Fruit fly (Drosophila melanogaster): ENCODE measurements around the gene CtsK1.

Gene CtsK1

dm6 chr3L:13993742-13994719 lies at the start of gene CtsK1:
Gene CtsK1 (plus strand): TSS chr3L:13994231.
- TF ChIP-seq pan (optimal IDR thresholded peaks at IDR 0.05) (no peak), jim (GFP tag; optimal IDR thresholded peaks at IDR 0.05) (no peak), Vsx2 (GFP tag; optimal IDR thresholded peaks at IDR 0.05; ENCODE audit: partially characterized antibody) (no peak), Sp1 (GFP tag; optimal IDR thresholded peaks at IDR 0.05) (peak; percentile 53), woc (GFP tag; optimal IDR thresholded peaks at IDR 0.05) (peak; percentile 27), h (GFP tag; optimal IDR thresholded peaks at IDR 0.05) (peak; percentile 64), CG32264 (GFP tag; optimal IDR thresholded peaks at IDR 0.05) (peak; percentile 14), foxo (GFP tag; optimal IDR thresholded peaks at IDR 0.05) (peak in 1 of 2 experiments; percentile 73), HLH106 (tag; optimal IDR thresholded peaks at IDR 0.05) (peak; percentile 68), dl (GFP tag; optimal IDR thresholded peaks at IDR 0.05; ENCODE audit: insufficient read depth in 1 of 2, partially characterized antibody in 2 of 2) (no peak), sage (GFP tag; optimal IDR thresholded peaks at IDR 0.05) (no peak), CrebA (GFP tag; optimal IDR thresholded peaks at IDR 0.05; ENCODE audit: borderline replicate concordance) (no peak), br (GFP tag; optimal IDR thresholded peaks at IDR 0.05) (peak; percentile 14), GATAd (GFP tag; optimal IDR thresholded peaks at IDR 0.05) (no peak), OdsH (GFP tag; optimal IDR thresholded peaks at IDR 0.05) (peak; percentile 70), dmrt93B (GFP tag; optimal IDR thresholded peaks at IDR 0.05) (no peak), rgr (GFP tag; optimal IDR thresholded peaks at IDR 0.05) (peak; percentile 66), Rel (GFP tag; optimal IDR thresholded peaks at IDR 0.05) (no peak), Rel (tag; optimal IDR thresholded peaks at IDR 0.05) (no peak), usp (GFP tag; optimal IDR thresholded peaks at IDR 0.05) (no peak), psq (GFP tag; optimal IDR thresholded peaks at IDR 0.05) (peak; percentile 61), ey (GFP tag; optimal IDR thresholded peaks at IDR 0.05) (peak; percentile 68), fru (GFP tag; optimal IDR thresholded peaks at IDR 0.05) (peak; percentile 68), Hnf4 (GFP tag; optimal IDR thresholded peaks at IDR 0.05) (peak; percentile 32)

DNA sequence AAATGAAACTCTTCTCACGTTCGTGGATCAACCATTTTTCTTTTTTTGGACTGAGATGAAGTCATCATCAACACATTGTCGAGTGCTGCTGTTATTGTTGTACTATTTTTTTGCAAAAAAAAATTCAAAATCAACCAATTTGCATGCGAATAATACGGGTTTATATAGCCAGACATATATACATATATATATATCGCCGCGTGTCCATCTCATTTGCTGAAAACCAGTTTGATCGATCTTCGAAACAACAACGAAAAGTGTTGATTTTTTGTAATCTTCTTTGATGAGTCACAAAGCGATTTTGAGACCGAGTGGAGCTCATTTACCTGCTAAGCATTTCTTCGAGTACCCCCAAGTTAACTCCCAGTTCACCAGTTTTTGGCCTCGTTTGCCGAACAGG lies 48.0 kb upstream of the CtsK1 start:
- TF ChIP-seq pan (optimal IDR thresholded peaks at IDR 0.05): no peak
- TF ChIP-seq CG32264 (GFP tag; optimal IDR thresholded peaks at IDR 0.05): no peak
- TF ChIP-seq sage (GFP tag; optimal IDR thresholded peaks at IDR 0.05): peak; percentile 51
- TF ChIP-seq brk (GFP tag; optimal IDR thresholded peaks at IDR 0.05): peak; percentile 50
- TF ChIP-seq GATAd (GFP tag; optimal IDR thresholded peaks at IDR 0.05): no peak
- TF ChIP-seq h (GFP tag; optimal IDR thresholded peaks at IDR 0.05): peak; percentile 2
- peak; percentile 40 for TF ChIP-seq CrebA (GFP tag; optimal IDR thresholded peaks at IDR 0.05; ENCODE audit: borderline replicate concordance)

DNA sequence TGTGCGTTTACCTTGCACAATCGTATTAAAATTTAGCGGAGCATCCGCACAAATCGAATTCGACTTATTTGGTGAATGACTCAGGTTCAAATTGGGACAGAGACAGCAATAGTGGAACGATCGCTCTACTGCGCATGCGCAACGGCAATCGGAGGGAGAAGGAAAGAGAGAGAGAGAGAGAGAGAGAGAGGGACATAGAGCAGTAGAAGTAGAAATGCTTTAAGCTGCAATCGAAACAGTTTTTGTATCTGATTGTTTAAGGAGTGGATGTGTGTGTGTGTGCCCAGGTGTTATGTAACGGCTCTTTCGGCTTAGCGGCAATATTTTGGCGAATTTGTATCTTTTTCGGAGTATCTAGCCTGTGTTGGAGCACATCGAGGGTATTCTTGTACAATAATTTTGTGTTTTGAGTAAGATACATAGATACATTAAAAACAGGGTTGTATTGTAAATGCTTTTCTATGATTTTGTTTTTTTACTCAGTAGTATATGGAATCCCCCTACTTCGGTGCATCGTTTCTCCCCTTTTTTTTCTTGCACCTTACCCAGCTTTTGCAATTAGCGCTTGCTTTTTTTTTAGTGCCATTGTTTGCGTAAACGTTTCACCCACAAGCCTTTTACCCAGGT lies 44.5 kb upstream of the CtsK1 start:
- TF ChIP-seq foxo (GFP tag; optimal IDR thresholded peaks at IDR 0.05): peak in 1 of 2 experiments; percentile 21
- TF ChIP-seq Myc (optimal IDR thresholded peaks at IDR 0.05): no peak
- TF ChIP-seq lola (GFP tag; optimal IDR thresholded peaks at IDR 0.05): no peak
- peak; percentile 10 for TF ChIP-seq rgr (GFP tag; optimal IDR thresholded peaks at IDR 0.05)
- TF ChIP-seq ey (GFP tag; optimal IDR thresholded peaks at IDR 0.05): peak; percentile 22
- peak; percentile 16 for TF ChIP-seq h (GFP tag; optimal IDR thresholded peaks at IDR 0.05)
- no peak for TF ChIP-seq HLH106 (tag; optimal IDR thresholded peaks at IDR 0.05)

DNA sequence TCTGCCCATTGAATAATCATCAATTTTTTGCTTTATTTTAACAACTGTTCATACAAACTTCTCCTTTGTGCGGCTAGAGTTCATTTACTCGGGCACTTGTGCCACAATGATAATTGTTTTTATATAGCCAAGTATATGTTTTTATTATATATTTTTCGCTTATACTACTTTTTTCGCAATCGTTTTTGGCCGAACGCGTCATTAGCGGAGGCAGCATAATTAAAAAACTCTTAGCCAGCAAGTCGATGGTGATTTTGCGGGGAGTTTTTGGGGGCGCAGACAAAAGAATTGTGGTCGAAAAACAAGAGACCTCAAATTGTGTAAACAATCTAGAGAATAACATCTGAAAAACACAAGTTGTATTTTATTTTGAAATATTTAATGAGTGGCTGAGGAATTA lies 42.5 kb upstream of the CtsK1 start:
- peak; percentile 16 for TF ChIP-seq Hr83 (GFP tag; optimal IDR thresholded peaks at IDR 0.05; ENCODE audit: poor library complexity, severe bottlenecking)
- TF ChIP-seq psq (GFP tag; optimal IDR thresholded peaks at IDR 0.05): no peak
- peak; percentile 46 for TF ChIP-seq h (GFP tag; optimal IDR thresholded peaks at IDR 0.05)
- no peak for TF ChIP-seq foxo (GFP tag; optimal IDR thresholded peaks at IDR 0.05)
- no peak for TF ChIP-seq Hnf4 (GFP tag; optimal IDR thresholded peaks at IDR 0.05)
- TF ChIP-seq brk (GFP tag; optimal IDR thresholded peaks at IDR 0.05): peak; percentile 28
- no peak for TF ChIP-seq sage (GFP tag; optimal IDR thresholded peaks at IDR 0.05)
- peak; percentile 38 for TF ChIP-seq rgr (GFP tag; optimal IDR thresholded peaks at IDR 0.05)
- TF ChIP-seq fru (GFP tag; optimal IDR thresholded peaks at IDR 0.05): no peak
- no peak for TF ChIP-seq Myc (optimal IDR thresholded peaks at IDR 0.05)
- TF ChIP-seq Sp1 (GFP tag; optimal IDR thresholded peaks at IDR 0.05): peak; percentile 4
- TF ChIP-seq tai (GFP tag; optimal IDR thresholded peaks at IDR 0.05): peak; percentile 12

Data from whole organism, wandering third instar larva.